Worm (Caenorhabditis elegans): ENCODE results near the gene F47G3.3.

F47G3.3 gene

DNA sequence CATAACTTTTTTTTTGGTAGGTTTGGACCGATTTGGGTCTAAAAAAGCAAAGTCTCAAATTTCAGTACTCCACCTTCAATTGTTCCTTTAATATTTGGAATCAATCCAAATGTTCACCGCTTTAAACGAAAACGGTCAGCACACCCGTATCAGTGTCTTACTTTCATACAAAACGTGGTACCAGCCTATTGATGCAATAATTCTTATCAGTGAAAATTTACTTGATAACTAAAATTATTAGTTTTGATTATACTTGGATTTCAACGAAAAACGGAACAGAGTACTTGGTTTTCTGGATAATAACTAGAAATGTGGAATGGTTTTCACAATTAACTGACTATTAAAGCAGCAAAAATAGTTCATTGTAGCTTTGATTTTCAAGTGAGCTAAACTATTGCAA lies 5.1 kb upstream of the F47G3.3 start (continued):
- TF ChIP-seq nhr-111 (GFP tag; optimal IDR thresholded peaks at IDR 0.05) (no peak), spr-3 (GFP tag; optimal IDR thresholded peaks at IDR 0.05) (no peak), ZK546.5 (tag; optimal IDR thresholded peaks at IDR 0.05) (no peak), spr-1 (tag; optimal IDR thresholded peaks at IDR 0.05) (no peak), nhr-48 (tag; optimal IDR thresholded peaks at IDR 0.05) (no peak), arid-1 (GFP tag; conservative IDR thresholded peaks at IDR 0.05) (no peak), mdl-1 (tag; optimal IDR thresholded peaks at IDR 0.05) (no peak), attf-4 (tag; optimal IDR thresholded peaks at IDR 0.05) (no peak), hlh-11 (tag; optimal IDR thresholded peaks at IDR 0.05) (peak; percentile 38), unc-62 (GFP tag; optimal IDR thresholded peaks at IDR 0.05 in 1 of 2) (no peak), unc-62 (tag; optimal IDR thresholded peaks at IDR 0.05) (no peak), nhr-102 (tag; optimal IDR thresholded peaks at IDR 0.05) (no peak), F10B5.3 (tag; optimal IDR thresholded peaks at IDR 0.05) (no peak), Y48G9A.11 (GFP tag; IDR thresholded peaks at IDR 0.05) (no peak), nhr-77 (tag; optimal IDR thresholded peaks at IDR 0.05) (no peak), nhr-28 (tag; optimal IDR thresholded peaks at IDR 0.05) (peak; percentile 54), snpc-4 (tag; optimal IDR thresholded peaks at IDR 0.05) (no peak), php-3 (GFP tag; IDR thresholded peaks at IDR 0.05) (peak; percentile 43; the same call in 1 of the 2 replicates), nhr-6 (tag; optimal IDR thresholded peaks at IDR 0.05) (no peak)

DNA sequence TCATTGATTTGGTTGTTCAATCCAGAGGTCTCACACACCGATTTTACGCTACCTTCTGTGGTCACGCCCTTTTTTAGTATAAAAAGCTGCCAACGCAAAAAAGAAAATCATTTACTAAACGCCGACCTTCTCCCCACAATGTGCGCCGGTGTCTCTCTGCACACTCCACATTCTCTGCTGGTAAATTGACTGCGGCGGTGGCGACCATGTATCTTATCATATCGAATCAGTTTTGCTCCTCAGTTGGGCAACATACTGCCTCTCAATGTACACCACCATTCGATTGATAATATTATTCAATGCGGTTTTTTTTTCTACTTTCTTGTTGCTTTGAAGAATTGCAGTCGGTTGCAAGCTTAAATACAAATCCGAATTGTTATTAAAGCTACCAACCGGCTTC lies 3.7 kb upstream of the F47G3.3 start:
- TF ChIP-seq ztf-7 (tag; optimal IDR thresholded peaks at IDR 0.05) (no peak), set-16 (GFP tag; IDR thresholded peaks at IDR 0.05) (no peak), spr-3 (GFP tag; optimal IDR thresholded peaks at IDR 0.05) (no peak), daf-16 (GFP tag; optimal IDR thresholded peaks at IDR 0.05) (no peak), daf-16 (tag; optimal IDR thresholded peaks at IDR 0.05) (peak; percentile 82), hlh-30 (tag; optimal IDR thresholded peaks at IDR 0.05; ENCODE audit: insufficient read depth) (peak; percentile 41), F44E2.7 (GFP tag; IDR thresholded peaks at IDR 0.05) (no peak), R02D3.7 (tag; optimal IDR thresholded peaks at IDR 0.05) (no peak), sdz-12 (GFP tag; optimal IDR thresholded peaks at IDR 0.05) (no peak), ceh-28 (tag; optimal IDR thresholded peaks at IDR 0.05) (no peak), zfp-2 (tag; optimal IDR thresholded peaks at IDR 0.05) (no peak), duxl-1 (tag; optimal IDR thresholded peaks at IDR 0.05; ENCODE audit: poor library complexity) (no peak), unc-39 (tag; optimal IDR thresholded peaks at IDR 0.05) (no peak), D1046.2 (GFP tag; IDR thresholded peaks at IDR 0.05) (no peak), skn-1 (tag; optimal IDR thresholded peaks at IDR 0.05) (no peak), ceh-44 (GFP tag; IDR thresholded peaks at IDR 0.05) (no peak), ama-1 (optimal IDR thresholded peaks at IDR 0.05) (no peak), aly-2 (tag; optimal IDR thresholded peaks at IDR 0.05) (no peak), nhr-28 (tag; optimal IDR thresholded peaks at IDR 0.05) (peak; percentile 65), ZK337.2 (GFP tag; IDR thresholded peaks at IDR 0.05) (no peak), ceh-62 (tag; optimal IDR thresholded peaks at IDR 0.05) (no peak), nhr-41 (GFP tag; IDR thresholded peaks at IDR 0.05) (no peak), attf-4 (tag; optimal IDR thresholded peaks at IDR 0.05) (no peak), nhr-77 (tag; optimal IDR thresholded peaks at IDR 0.05) (peak; percentile 21), fos-1 (tag; optimal IDR thresholded peaks at IDR 0.05) (no peak), mep-1 (tag; optimal IDR thresholded peaks at IDR 0.05) (peak; percentile 35), lsy-2 (tag; optimal IDR thresholded peaks at IDR 0.05) (no peak), mes-2 (tag; optimal IDR thresholded peaks at IDR 0.05; ENCODE audit: poor library complexity, severe bottlenecking) (peak; percentile 61), nhr-111 (GFP tag; optimal IDR thresholded peaks at IDR 0.05) (no peak), snpc-1.2 (GFP tag; IDR thresholded peaks at IDR 0.05) (no peak), ceh-82 (tag; optimal IDR thresholded peaks at IDR 0.05) (no peak), zip-11 (GFP tag; IDR thresholded peaks at IDR 0.05) (no peak), daf-19 (GFP tag; conservative IDR thresholded peaks at IDR 0.05) (no peak), F10B5.3 (tag; optimal IDR thresholded peaks at IDR 0.05) (no peak), Y5F2A.4 (GFP tag; optimal IDR thresholded peaks at IDR 0.05) (no peak), hif-1 (tag; optimal IDR thresholded peaks at IDR 0.05) (no peak), pqm-1 (tag; optimal IDR thresholded peaks at IDR 0.05) (peak; percentile 78), mxl-3 (GFP tag; optimal IDR thresholded peaks at IDR 0.05) (peak; percentile 52), F26F4.8 (GFP tag; conservative IDR thresholded peaks at IDR 0.05) (no peak)
